Fruit fly (Drosophila melanogaster) Kc167 (cell line): ENCODE data around the gene CG1647.

Source experiments
- Myc ChIP-seq: fragments of >200 bp; optimal IDR thresholded peaks from 2 replicates; lab custom pipeline; 2017; ENCODE audit warnings: missing external identifiers
- Sin3A ChIP-seq: fragments of >200 bp; optimal IDR thresholded peaks from 2 replicates; lab custom pipeline; 2018; ENCODE audit warnings: missing external identifiers
- h ChIP-seq: fragments of >200 bp; optimal IDR thresholded peaks from 3 replicates; lab custom pipeline; 2018; ENCODE audit warnings: missing external identifiers
- insv ChIP-seq: fragments of >200 bp; optimal IDR thresholded peaks from 3 replicates; lab custom pipeline; 2018; ENCODE audit warnings: missing external identifiers
- psq ChIP-seq: fragments of >200 bp; optimal IDR thresholded peaks from 2 replicates; lab custom pipeline; 2017; ENCODE audit warnings: missing external identifiers
- ttk ChIP-seq: sonication (Bioruptor generic); optimal IDR thresholded peaks from 2 replicates; lab custom pipeline; 2017; ENCODE audit warnings: missing external identifiers

DNA sequence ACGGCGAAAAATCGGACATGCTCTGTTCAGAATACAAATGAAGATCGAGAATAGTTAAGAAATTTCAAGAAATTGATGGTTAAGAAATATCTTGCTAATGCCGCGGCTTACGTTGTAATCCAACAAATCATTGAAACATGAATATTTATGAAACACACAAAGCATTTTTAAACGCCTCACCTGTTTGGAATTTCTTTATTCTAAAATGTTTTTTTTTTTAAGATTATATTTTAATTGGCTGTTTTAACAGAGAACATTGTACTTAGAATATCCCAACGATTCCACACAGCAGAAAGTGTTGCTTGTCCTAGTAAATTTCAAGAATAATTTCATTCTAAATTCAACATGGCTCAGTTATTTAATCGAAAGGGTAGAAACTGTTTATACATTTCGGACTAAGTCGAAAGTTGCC is 32.0 kb downstream of the CG1647 start:
- TF ChIP-seq h (lab: Kevin White, UChicago): no peak
- no peak for TF ChIP-seq ttk (lab: Kevin White, UChicago)
- TF ChIP-seq Sin3A (lab: Kevin White, UChicago): no peak
- TF ChIP-seq insv (lab: Kevin White, UChicago): no peak
- TF ChIP-seq psq (lab: Kevin White, UChicago): no peak
- no peak for TF ChIP-seq Myc (lab: Kevin White, UChicago)
